Worm (Caenorhabditis elegans) whole organism, L3 larva: ENCODE results near the gene C35D10.12.

Source experiments
- R02D3.7 ChIP-seq: fragments of 150-350 bp; optimal IDR thresholded peaks from 2 replicates; lab custom pipeline; 2014; ENCODE audit warnings: missing biosample characterization, missing genetic modification characterization
- aly-2 ChIP-seq: fragments of 150-350 bp; optimal IDR thresholded peaks from 2 replicates; lab custom pipeline; 2014; ENCODE audit warnings: missing biosample characterization, missing genetic modification characterization
- ceh-82 ChIP-seq: fragments of 150-350 bp; optimal IDR thresholded peaks from 2 replicates; lab custom pipeline; 2014; ENCODE audit warnings: missing biosample characterization, missing genetic modification characterization
- daf-12 ChIP-seq: fragments of 150-350 bp; optimal IDR thresholded peaks from 2 replicates; lab custom pipeline; 2014; ENCODE audit warnings: missing biosample characterization, missing genetic modification reagents, missing genetic modification characterization
- egl-27 ChIP-seq: sonication (generic microtip); optimal IDR thresholded peaks from 4 replicates; lab custom pipeline; 2017; ENCODE audit warnings: missing biosample characterization, missing genetic modification reagents, missing genetic modification characterization
- elt-2 ChIP-seq: sonication (generic microtip); optimal IDR thresholded peaks from 2 replicates; lab custom pipeline; 2016; ENCODE audit warnings: missing genetic modification reagents, mild to moderate bottlenecking, missing genetic modification characterization, missing compliant biosample characterization
- elt-3 ChIP-seq, 3 experiments: fragments of 150-350 bp in 1 of 3; sonication (generic microtip) in 2 of 3; optimal IDR thresholded peaks; 2 replicates in 2 of 3; 4 replicates in 1 of 3; lab custom pipeline; 2014 to 2017; ENCODE audit warnings: missing biosample characterization in 3 of 3, missing genetic modification characterization in 3 of 3
- fkh-10 ChIP-seq: sonication (generic microtip); optimal IDR thresholded peaks from 2 replicates; lab custom pipeline; 2017; ENCODE audit warnings: missing biosample characterization, missing genetic modification reagents, missing genetic modification characterization
- fos-1 ChIP-seq: fragments of 150-350 bp; optimal IDR thresholded peaks from 2 replicates; lab custom pipeline; 2014; ENCODE audit warnings: missing biosample characterization, missing genetic modification characterization
- nfya-1 ChIP-seq: sonication (generic microtip); optimal IDR thresholded peaks from 2 replicates; lab custom pipeline; 2017; ENCODE audit warnings: missing genetic modification characterization, mild to moderate bottlenecking, missing compliant biosample characterization, antibody characterized with exemption, moderate library complexity; ENCODE audit not compliant: insufficient read depth
- nhr-23 ChIP-seq: fragments of 150-350 bp; optimal IDR thresholded peaks from 2 replicates; lab custom pipeline; 2014; ENCODE audit warnings: missing biosample characterization, missing genetic modification reagents, missing genetic modification characterization
- nhr-237 ChIP-seq: fragments of 150-350 bp; optimal IDR thresholded peaks from 2 replicates; lab custom pipeline; 2014; ENCODE audit warnings: missing biosample characterization, missing genetic modification characterization
- nhr-67 ChIP-seq: fragments of 150-350 bp; optimal IDR thresholded peaks from 2 replicates; lab custom pipeline; 2014; ENCODE audit warnings: missing biosample characterization, missing genetic modification characterization
- nhr-77 ChIP-seq: fragments of 150-350 bp; optimal IDR thresholded peaks from 2 replicates; lab custom pipeline; 2014; ENCODE audit warnings: missing biosample characterization, missing genetic modification characterization
- snpc-4 ChIP-seq: fragments of 150-350 bp; optimal IDR thresholded peaks from 2 replicates; lab custom pipeline; 2014; ENCODE audit warnings: missing biosample characterization, missing genetic modification characterization
- tbx-2 ChIP-seq: sonication (generic microtip); optimal IDR thresholded peaks from 2 replicates; lab custom pipeline; 2016; ENCODE audit warnings: mild to moderate bottlenecking, missing genetic modification characterization, missing compliant biosample characterization
- ztf-11 ChIP-seq: fragments of 150-350 bp; optimal IDR thresholded peaks from 2 replicates; lab custom pipeline; 2014; ENCODE audit warnings: missing biosample characterization, missing genetic modification characterization

C35D10.12 gene

DNA sequence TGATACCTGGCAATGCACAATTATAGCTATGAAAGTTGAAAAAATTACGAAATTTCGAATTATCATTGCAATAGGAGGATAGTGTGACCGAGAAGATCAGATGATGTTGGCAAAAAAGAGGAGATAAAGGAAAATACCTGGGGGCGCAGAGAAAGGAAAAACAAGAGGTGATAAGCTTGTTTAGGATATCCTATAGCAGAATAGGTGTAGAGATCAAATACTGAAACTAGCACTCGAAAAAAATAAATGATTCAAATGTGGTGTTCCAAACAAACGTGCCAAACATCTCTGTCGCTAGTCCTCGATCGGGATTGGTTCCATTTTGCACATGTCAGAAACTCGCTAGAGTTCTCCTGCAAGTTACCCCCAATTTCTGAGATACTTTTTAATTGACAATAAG lies 45.1 kb downstream of the C35D10.12 start, which contains the start of gene F26A1.9:
F26A1.9 (minus strand) TSS at position 101 of the 400 bp plus-strand sequence.
- TF ChIP-seq elt-2 (tag; lab: Kevin White, UChicago) = no peak
- TF ChIP-seq elt-3 (tag; optimal IDR thresholded peaks at IDR 0.05; lab: Kevin White, UChicago) = no peak
- no peak for TF ChIP-seq fkh-10 (GFP tag; lab: Kevin White, UChicago)
- no peak for TF ChIP-seq nhr-77 (tag; lab: Kevin White, UChicago)
- TF ChIP-seq aly-2 (tag; lab: Kevin White, UChicago) = no peak
- TF ChIP-seq egl-27 (tag; lab: Kevin White, UChicago) = no peak
- no peak for TF ChIP-seq ztf-11 (tag; lab: Kevin White, UChicago)
- no peak for TF ChIP-seq tbx-2
- no peak for TF ChIP-seq nhr-237 (tag; lab: Kevin White, UChicago)
- no peak for TF ChIP-seq nhr-23 (tag; lab: Kevin White, UChicago)
- TF ChIP-seq fos-1 = no peak

DNA sequence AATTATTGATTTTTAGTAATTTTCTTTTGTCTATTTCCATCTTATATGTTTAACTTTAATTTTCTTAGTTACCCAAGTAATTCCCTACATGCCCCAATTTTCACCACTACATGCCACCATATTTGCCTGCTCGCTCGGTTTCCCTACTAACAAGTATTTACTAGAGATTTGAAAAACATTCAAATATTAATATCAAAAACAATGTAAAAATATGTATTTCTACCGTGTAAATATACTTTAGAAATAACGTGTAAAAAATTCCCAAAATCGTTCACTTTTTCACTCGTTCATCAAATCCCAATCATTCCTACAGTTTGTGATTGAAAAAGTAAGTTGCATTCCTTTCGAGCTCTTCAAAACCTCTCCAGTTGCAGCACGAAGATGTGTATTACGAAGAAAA lies 48.0 kb downstream of the C35D10.12 start, which contains the start of gene F26A1.3:
F26A1.3 (plus strand) TSS at position 301 of the 400 bp plus-strand sequence.
- TF ChIP-seq tbx-2 = no peak
- no peak for TF ChIP-seq nfya-1 (tag; lab: Kevin White, UChicago)
- TF ChIP-seq elt-3 (tag; optimal IDR thresholded peaks at IDR 0.05; lab: Kevin White, UChicago) = no peak
- no peak for TF ChIP-seq ceh-82 (tag; lab: Kevin White, UChicago)
- TF ChIP-seq snpc-4 (tag; lab: Kevin White, UChicago) = no peak
- TF ChIP-seq daf-12 = no peak
- no peak for TF ChIP-seq nhr-23 (tag; lab: Kevin White, UChicago)
- TF ChIP-seq R02D3.7 (tag; lab: Kevin White, UChicago) = no peak
- TF ChIP-seq nhr-67 (tag; lab: Kevin White, UChicago) = no peak
